Fruit fly (Drosophila melanogaster) whole organism, embryonic: ENCODE results near the gene LanB1.

Source experiments
- ATbp ChIP-seq: fragments of 200-800 bp; sonication (Bioruptor generic); optimal IDR thresholded peaks from 2 replicates; lab custom pipeline; 2017; ENCODE audit warnings: missing biosample characterization, mild to moderate bottlenecking, missing genetic modification characterization, missing genetic modification reagents
- Bgb ChIP-seq: fragments of 200-800 bp; sonication (Bioruptor generic); IDR thresholded peaks from 2 replicates; pipeline ENCODE4 v1.3.6; 2022; ENCODE audit warnings: missing biosample characterization, missing genetic modification characterization; ENCODE audit not compliant: partially characterized antibody
- CG10209 ChIP-seq: fragments of 200-800 bp; sonication (Bioruptor generic); optimal IDR thresholded peaks from 3 replicates; lab custom pipeline; 2017; ENCODE audit warnings: missing biosample characterization, mild to moderate bottlenecking, missing genetic modification characterization, missing genetic modification reagents
- CG10366 ChIP-seq: fragments of 200-800 bp; sonication (Bioruptor generic); IDR thresholded peaks from 2 replicates; pipeline ENCODE4 v1.3.6; 2022; ENCODE audit warnings: missing biosample characterization, missing genetic modification characterization
- CG10654 ChIP-seq: fragments of 200-800 bp; sonication (Bioruptor generic); optimal IDR thresholded peaks from 2 replicates; lab custom pipeline; 2016; ENCODE audit warnings: missing biosample characterization, missing genetic modification characterization
- CG11085 ChIP-seq: fragments of 200-800 bp; sonication (Bioruptor generic); IDR thresholded peaks from 2 replicates; pipeline ENCODE4 v1.3.6; 2022; ENCODE audit warnings: missing biosample characterization, missing genetic modification characterization
- CG11695 ChIP-seq: fragments of 200-800 bp; sonication (Bioruptor generic); IDR thresholded peaks from 3 replicates; pipeline ENCODE4 v1.3.6; 2022; ENCODE audit warnings: missing biosample characterization, missing genetic modification characterization
- CG14965 ChIP-seq: fragments of 200-800 bp; sonication (Bioruptor generic); optimal IDR thresholded peaks from 2 replicates; lab custom pipeline; 2016; ENCODE audit warnings: missing biosample characterization, missing genetic modification characterization, borderline replicate concordance
- CG17568 ChIP-seq: fragments of 200-800 bp; sonication (Bioruptor generic); optimal IDR thresholded peaks from 2 replicates; lab custom pipeline; 2018; ENCODE audit warnings: missing biosample characterization, mild to moderate bottlenecking, missing genetic modification characterization, moderate library complexity
- CG2712 ChIP-seq: fragments of 200-800 bp; optimal IDR thresholded peaks from 3 replicates; lab custom pipeline; 2019; ENCODE audit warnings: missing biosample characterization, mild to moderate bottlenecking, missing genetic modification characterization, moderate library complexity
- CG30020 ChIP-seq: fragments of 200-800 bp; optimal IDR thresholded peaks from 2 replicates; lab custom pipeline; 2019; ENCODE audit warnings: missing biosample characterization, mild to moderate bottlenecking, missing genetic modification characterization, moderate library complexity
- CG32532 ChIP-seq: fragments of 200-800 bp; sonication (Bioruptor generic); IDR thresholded peaks from 2 replicates; pipeline ENCODE4 v1.3.6; 2022; ENCODE audit warnings: missing biosample characterization, missing genetic modification characterization
- CG34376 ChIP-seq: fragments of 200-800 bp; sonication (Bioruptor generic); optimal IDR thresholded peaks from 2 replicates; lab custom pipeline; 2018; ENCODE audit warnings: missing biosample characterization, mild to moderate bottlenecking, missing genetic modification characterization
- CG6813 ChIP-seq: fragments of 200-800 bp; sonication (Bioruptor generic); optimal IDR thresholded peaks from 2 replicates; lab custom pipeline; 2017; ENCODE audit warnings: missing biosample characterization, missing genetic modification characterization, mild to moderate bottlenecking, moderate library complexity, missing genetic modification reagents
- CG8478 ChIP-seq: fragments of >200 bp; optimal IDR thresholded peaks from 2 replicates; lab custom pipeline; 2018
- CG9609 ChIP-seq: fragments of 200-800 bp; sonication (Bioruptor generic); optimal IDR thresholded peaks from 3 replicates; lab custom pipeline; 2016; ENCODE audit warnings: missing biosample characterization, missing genetic modification characterization
- CG9932 ChIP-seq: fragments of 200-800 bp; sonication (Bioruptor generic); IDR thresholded peaks from 2 replicates; pipeline ENCODE4 v1.3.6; 2022; ENCODE audit warnings: missing biosample characterization, missing genetic modification characterization
- HHEX ChIP-seq: fragments of 200-800 bp; sonication (Bioruptor generic); optimal IDR thresholded peaks from 3 replicates; lab custom pipeline; 2017; ENCODE audit warnings: missing biosample characterization, mild to moderate bottlenecking, missing genetic modification characterization, missing genetic modification reagents
- Hr39 ChIP-seq: fragments of >200 bp; optimal IDR thresholded peaks from 2 replicates; lab custom pipeline; 2017
- Mad ChIP-seq: fragments of 200-800 bp; sonication (Bioruptor generic); optimal IDR thresholded peaks from 2 replicates; lab custom pipeline; 2016; ENCODE audit warnings: missing biosample characterization, missing genetic modification characterization
- Mrtf ChIP-seq: fragments of 200-800 bp; sonication (Bioruptor generic); IDR thresholded peaks from 3 replicates; pipeline ENCODE4 v1.3.6; 2022; ENCODE audit warnings: missing biosample characterization, missing genetic modification characterization
- NC2β ChIP-seq: fragments of 200-800 bp; sonication (Bioruptor generic); optimal IDR thresholded peaks from 2 replicates; lab custom pipeline; 2016; ENCODE audit warnings: missing biosample characterization, missing genetic modification characterization
- Nf-YA ChIP-seq: fragments of 200-800 bp; sonication (Bioruptor generic); IDR thresholded peaks from 2 replicates; pipeline ENCODE4 v1.3.6; 2022; ENCODE audit warnings: missing biosample characterization, missing genetic modification characterization
- Rx ChIP-seq: fragments of 200-800 bp; sonication (Bioruptor generic); IDR thresholded peaks from 2 replicates; pipeline ENCODE4 v1.3.6; 2022; ENCODE audit warnings: missing biosample characterization, missing genetic modification characterization
- Sin3A ChIP-seq: fragments of >200 bp; optimal IDR thresholded peaks from 2 replicates; lab custom pipeline; 2018
- Six4 ChIP-seq: fragments of 200-800 bp; sonication (Bioruptor generic); optimal IDR thresholded peaks from 2 replicates; lab custom pipeline; 2016; ENCODE audit warnings: missing biosample characterization, missing genetic modification characterization
- Usf ChIP-seq: fragments of 200-800 bp; sonication (Bioruptor generic); optimal IDR thresholded peaks from 2 replicates; lab custom pipeline; 2017; ENCODE audit warnings: missing genotype, missing biosample characterization, missing genetic modification characterization
- bigmax ChIP-seq: fragments of 200-800 bp; sonication (Bioruptor generic); optimal IDR thresholded peaks from 2 replicates; lab custom pipeline; 2018; ENCODE audit warnings: missing biosample characterization, mild to moderate bottlenecking, missing genetic modification characterization
- cato ChIP-seq: fragments of 200-800 bp; sonication (Bioruptor generic); optimal IDR thresholded peaks from 2 replicates; lab custom pipeline; 2016; ENCODE audit warnings: missing biosample characterization, missing genetic modification characterization, borderline replicate concordance
- crc ChIP-seq: fragments of 200-800 bp; sonication (Bioruptor generic); optimal IDR thresholded peaks from 2 replicates; lab custom pipeline; 2016; ENCODE audit warnings: missing biosample characterization, missing genetic modification characterization
- dan ChIP-seq: fragments of 200-800 bp; sonication (Bioruptor generic); IDR thresholded peaks from 2 replicates; pipeline ENCODE4 v1.3.6; 2022; ENCODE audit warnings: missing biosample characterization, missing genetic modification characterization
- en ChIP-seq: fragments of 200-800 bp; sonication (Bioruptor generic); optimal IDR thresholded peaks from 2 replicates; lab custom pipeline; 2016; ENCODE audit warnings: missing biosample characterization, missing genetic modification characterization
- fru ChIP-seq: fragments of >200 bp; optimal IDR thresholded peaks from 2 replicates; lab custom pipeline; 2017
- grn ChIP-seq: fragments of 200-800 bp; sonication (Bioruptor generic); optimal IDR thresholded peaks from 3 replicates; lab custom pipeline; 2017; ENCODE audit warnings: missing biosample characterization, missing genetic modification characterization
- hbn ChIP-seq: fragments of 200-800 bp; sonication (Bioruptor generic); IDR thresholded peaks from 2 replicates; pipeline ENCODE4 v1.3.6; 2022; ENCODE audit warnings: missing biosample characterization, missing genetic modification characterization; ENCODE audit not compliant: partially characterized antibody
- hkb ChIP-seq, 2 experiments: fragments of 200-800 bp in 1 of 2; fragments of >200 bp in 1 of 2; sonication (Bioruptor generic) in 1 of 2; IDR thresholded peaks in 1 of 2; optimal IDR thresholded peaks in 1 of 2; 2 replicates each; pipeline versions ENCODE4 v1.3.6 to Lab custom; 2017 to 2022; ENCODE audit warnings: missing biosample characterization in 1 of 2, missing genetic modification characterization in 1 of 2
- hth ChIP-seq: fragments of >200 bp; optimal IDR thresholded peaks from 2 replicates; lab custom pipeline; 2017; ENCODE audit warnings: inconsistent platforms
- ind ChIP-seq: fragments of 200-800 bp; sonication (Bioruptor generic); optimal IDR thresholded peaks from 3 replicates; lab custom pipeline; 2016; ENCODE audit warnings: missing biosample characterization, missing genetic modification characterization
- jigr1 ChIP-seq: fragments of 200-800 bp; sonication (Bioruptor generic); IDR thresholded peaks from 3 replicates; pipeline ENCODE4 v1.3.6; 2022; ENCODE audit warnings: missing biosample characterization, missing genetic modification characterization
- kay ChIP-seq: fragments of 200-800 bp; sonication (Bioruptor generic); optimal IDR thresholded peaks from 2 replicates; lab custom pipeline; 2016; ENCODE audit warnings: missing biosample characterization, missing genetic modification characterization
- kni ChIP-seq: fragments of 200-800 bp; sonication (Bioruptor generic); optimal IDR thresholded peaks from 3 replicates; lab custom pipeline; 2017; ENCODE audit warnings: mild to moderate bottlenecking, missing biosample characterization, missing genetic modification reagents, missing genetic modification characterization
- lbe ChIP-seq: fragments of 200-800 bp; sonication (Bioruptor generic); optimal IDR thresholded peaks from 2 replicates; lab custom pipeline; 2016; ENCODE audit warnings: missing biosample characterization, mild to moderate bottlenecking, missing genetic modification characterization
- nerfin-2 ChIP-seq: fragments of 200-800 bp; sonication (Bioruptor generic); IDR thresholded peaks from 2 replicates; pipeline ENCODE4 v1.3.6; 2022; ENCODE audit warnings: missing biosample characterization, missing genetic modification characterization; ENCODE audit not compliant: partially characterized antibody
- otp ChIP-seq: fragments of 200-800 bp; sonication (Bioruptor generic); IDR thresholded peaks from 3 replicates; pipeline ENCODE4, ENCODE4 v1.3.6; 2022; ENCODE audit warnings: missing biosample characterization, missing genetic modification characterization
- phol ChIP-seq: fragments of 200-800 bp; sonication (Bioruptor generic); optimal IDR thresholded peaks from 3 replicates; lab custom pipeline; 2018; ENCODE audit warnings: missing biosample characterization, mild to moderate bottlenecking, missing genetic modification characterization, moderate library complexity
- pnt ChIP-seq: fragments of 200-800 bp; sonication (Bioruptor generic); optimal IDR thresholded peaks from 3 replicates; lab custom pipeline; 2016; ENCODE audit warnings: missing biosample characterization, missing genetic modification characterization
- scrt ChIP-seq: fragments of 200-800 bp; sonication (Bioruptor generic); optimal IDR thresholded peaks from 2 replicates; lab custom pipeline; 2018; ENCODE audit warnings: missing biosample characterization, mild to moderate bottlenecking, missing genetic modification characterization, moderate library complexity
- sens ChIP-seq: fragments of 200-800 bp; sonication (Bioruptor generic); peaks from one replicate; lab custom pipeline; 2016; ENCODE audit warnings: missing biosample characterization, missing genetic modification characterization
- sug ChIP-seq: fragments of 200-800 bp; optimal IDR thresholded peaks from 2 replicates; lab custom pipeline; 2019; ENCODE audit warnings: missing biosample characterization, mild to moderate bottlenecking, missing genetic modification characterization, moderate library complexity
- unc-4 ChIP-seq: fragments of 200-800 bp; sonication (Bioruptor generic); IDR thresholded peaks from 2 replicates; pipeline ENCODE4 v1.3.6; 2022; ENCODE audit warnings: missing biosample characterization, missing genetic modification characterization; ENCODE audit not compliant: partially characterized antibody
- unpg ChIP-seq: fragments of 200-800 bp; sonication (Bioruptor generic); optimal IDR thresholded peaks from 3 replicates; lab custom pipeline; 2018; ENCODE audit warnings: missing biosample characterization, mild to moderate bottlenecking, missing genetic modification characterization, moderate library complexity
- vnd ChIP-seq: fragments of 200-800 bp; sonication (Bioruptor generic); IDR thresholded peaks from 3 replicates; pipeline ENCODE4 v1.3.6; 2022; ENCODE audit warnings: missing biosample characterization, missing genetic modification characterization; ENCODE audit not compliant: partially characterized antibody
- z ChIP-seq: fragments of 200-800 bp; sonication (Bioruptor generic); IDR thresholded peaks from 3 replicates; pipeline ENCODE4 v1.3.6; 2022; ENCODE audit warnings: missing biosample characterization, missing genetic modification characterization

The LanB1 gene

DNA sequence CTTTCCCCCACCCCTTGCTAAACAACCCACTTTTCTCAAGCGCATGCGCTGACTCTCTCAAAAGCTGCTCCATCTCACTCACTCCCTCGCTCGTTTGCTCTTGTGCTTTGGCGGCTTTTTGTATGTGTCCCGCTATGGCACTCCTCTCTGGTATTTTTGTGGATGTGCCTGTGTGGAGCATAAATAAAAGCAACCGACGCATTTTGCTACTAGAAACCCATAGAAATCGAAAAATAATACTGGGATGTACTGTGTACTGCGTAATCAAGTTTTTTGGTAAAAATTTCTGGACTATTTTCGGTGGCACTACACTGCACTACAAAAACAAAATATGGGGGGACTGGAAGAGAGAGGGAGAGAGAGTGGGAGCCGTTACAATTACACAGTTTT is 1.5 kb upstream of the LanB1 start (continued):
- TF ChIP-seq Sin3A (lab: Kevin White, UChicago), result no peak
- TF ChIP-seq en, result no peak
- peak; percentile 14 for TF ChIP-seq kay (GFP tag; lab: Kevin White, UChicago)
- no peak for TF ChIP-seq Usf (GFP tag; lab: Kevin White, UChicago)
- no peak for TF ChIP-seq CG10209 (GFP tag; lab: Kevin White, UChicago)
- TF ChIP-seq CG11085 (GFP tag; lab: Robert Waterston, UW), result no peak
- TF ChIP-seq crc (GFP tag; lab: Kevin White, UChicago), result no peak
- TF ChIP-seq CG14965, result no peak
- TF ChIP-seq CG8478 (lab: Kevin White, UChicago), result no peak
- peak; percentile 91 for TF ChIP-seq sens
- TF ChIP-seq unc-4 (GFP tag; lab: Robert Waterston, UW), result peak; percentile 17; the same call in 1 of the 2 replicates
- TF ChIP-seq Hr39 (lab: Kevin White, UChicago), result no peak
- TF ChIP-seq CG9932, result no peak
- TF ChIP-seq CG2712 (tag; lab: Kevin White, UChicago), result no peak
- TF ChIP-seq CG11695 (GFP tag; lab: Robert Waterston, UW), result no peak
- peak; percentile 17 for TF ChIP-seq CG17568 (GFP tag; lab: Kevin White, UChicago)
- TF ChIP-seq Rx (GFP tag; lab: Robert Waterston, UW), result no peak
- TF ChIP-seq fru (lab: Kevin White, UChicago), result no peak
- TF ChIP-seq lbe (GFP tag; lab: Kevin White, UChicago), result no peak
- no peak for TF ChIP-seq CG9609 (GFP tag; lab: Kevin White, UChicago)
- no peak for TF ChIP-seq otp
- TF ChIP-seq grn (GFP tag; lab: Kevin White, UChicago), result no peak
- no peak for TF ChIP-seq Mrtf
- TF ChIP-seq CG34376 (GFP tag; lab: Kevin White, UChicago), result peak; percentile 49
- no peak for TF ChIP-seq CG10654 (GFP tag; lab: Kevin White, UChicago)
- TF ChIP-seq kni (GFP tag; lab: Kevin White, UChicago), result peak; percentile 86
- TF ChIP-seq hth (lab: Kevin White, UChicago), result no peak
- TF ChIP-seq sug (tag; lab: Kevin White, UChicago), result peak; percentile 39
- TF ChIP-seq phol (tag; lab: Kevin White, UChicago), result no peak
- no peak for TF ChIP-seq scrt
- TF ChIP-seq CG32532 (GFP tag; lab: Robert Waterston, UW), result peak; percentile 55; the same call in 1 of the 2 replicates
- no peak for TF ChIP-seq vnd
- TF ChIP-seq HHEX (GFP tag; lab: Kevin White, UChicago), result no peak
- TF ChIP-seq Mad (GFP tag; lab: Kevin White, UChicago), result no peak
- peak; percentile 66; the same call in 2 of the 3 replicates for TF ChIP-seq z
- peak; percentile 58 for TF ChIP-seq CG6813 (GFP tag; lab: Kevin White, UChicago)
- TF ChIP-seq bigmax (GFP tag; lab: Kevin White, UChicago), result no peak
- TF ChIP-seq CG10366 (GFP tag; lab: Robert Waterston, UW), result no peak
- TF ChIP-seq Bgb (GFP tag; lab: Robert Waterston, UW), result peak; percentile 61; the same call in 1 of the 2 replicates
- no peak for TF ChIP-seq Six4 (GFP tag; lab: Kevin White, UChicago)
- no peak for TF ChIP-seq Nf-YA (GFP tag; lab: Robert Waterston, UW)
- TF ChIP-seq pnt (GFP tag; lab: Kevin White, UChicago), result no peak
- TF ChIP-seq dan (GFP tag; lab: Robert Waterston, UW), result no peak
- TF ChIP-seq cato, result no peak
- peak; percentile 26 for TF ChIP-seq hbn (GFP tag; lab: Robert Waterston, UW)
- no peak for TF ChIP-seq ATbp (GFP tag; lab: Kevin White, UChicago)
- TF ChIP-seq nerfin-2 (GFP tag; lab: Robert Waterston, UW), result peak; percentile 26; the same call in 1 of the 2 replicates
- no peak for TF ChIP-seq unpg (GFP tag; lab: Kevin White, UChicago)
- no peak for TF ChIP-seq hkb (optimal IDR thresholded peaks at IDR 0.05; lab: Kevin White, UChicago)
- TF ChIP-seq hkb (GFP tag; IDR thresholded peaks at IDR 0.05; lab: Robert Waterston, UW), result no peak
- TF ChIP-seq ind, result no peak
- TF ChIP-seq jigr1 (GFP tag; lab: Robert Waterston, UW), result no peak
- no peak for TF ChIP-seq NC2β (GFP tag; lab: Kevin White, UChicago)
- TF ChIP-seq CG30020 (tag; lab: Kevin White, UChicago), result no peak
